Fruit fly (Drosophila melanogaster): Measurements from ENCODE around the gene ex.

ex gene

dm6 chr2L:435311-435806 is 4.3 kb downstream of the ex start (continued):
- TF ChIP-seq CG11695 (GFP tag; IDR thresholded peaks at IDR 0.05) (no peak), CG13424 (tag; optimal IDR thresholded peaks at IDR 0.05) (peak; percentile 34), crol (GFP tag; IDR thresholded peaks at IDR 0.05) (peak; percentile 55), H15 (GFP tag; IDR thresholded peaks at IDR 0.05) (no peak), CG17385 (GFP tag; optimal IDR thresholded peaks at IDR 0.05) (peak; percentile 13), CG15601 (tag; optimal IDR thresholded peaks at IDR 0.05) (peak; percentile 78), Asciz (GFP tag; optimal IDR thresholded peaks at IDR 0.05) (peak; percentile 34), CG16813 (GFP tag; IDR thresholded peaks at IDR 0.05; ENCODE audit: partially characterized antibody) (no peak), Meics (GFP tag; optimal IDR thresholded peaks at IDR 0.05) (no peak), Ssrp (tag; optimal IDR thresholded peaks at IDR 0.05) (peak; percentile 45), sens (GFP tag) (peak; percentile 67), kah (GFP tag; optimal IDR thresholded peaks at IDR 0.05) (no peak), hkb (optimal IDR thresholded peaks at IDR 0.05) (no peak), hkb (GFP tag; IDR thresholded peaks at IDR 0.05) (peak; percentile 33; the same call in 1 of the 2 replicates), kay (GFP tag; optimal IDR thresholded peaks at IDR 0.05) (no peak), Dfd (GFP tag; optimal IDR thresholded peaks at IDR 0.05) (no peak), dysf (GFP tag; IDR thresholded peaks at IDR 0.05) (peak; percentile 35; the same call in 1 of the 3 replicates), ato (GFP tag; IDR thresholded peaks at IDR 0.05; ENCODE audit: partially characterized antibody) (no peak), Ets65A (GFP tag) (peak; percentile 71), PHDP (tag; optimal IDR thresholded peaks at IDR 0.05) (peak; percentile 11), grn (GFP tag; optimal IDR thresholded peaks at IDR 0.05) (no peak), CG1792 (GFP tag; optimal IDR thresholded peaks at IDR 0.05) (no peak), CG10979 (tag; optimal IDR thresholded peaks at IDR 0.05) (peak; percentile 21), Sox100B (GFP tag; optimal IDR thresholded peaks at IDR 0.05) (peak; percentile 4), hbn (GFP tag; IDR thresholded peaks at IDR 0.05; ENCODE audit: partially characterized antibody) (no peak), tna (GFP tag; IDR thresholded peaks at IDR 0.05; ENCODE audit: partially characterized antibody) (no peak), CG11723 (GFP tag; optimal IDR thresholded peaks at IDR 0.05) (no peak), CG43689 (GFP tag; IDR thresholded peaks at IDR 0.05) (no peak), CG31441 (GFP tag; IDR thresholded peaks at IDR 0.05) (peak; percentile 62), stwl (tag; optimal IDR thresholded peaks at IDR 0.05) (no peak), GATAe (GFP tag; conservative IDR thresholded peaks at IDR 0.05) (no peak), trh (GFP tag; optimal IDR thresholded peaks at IDR 0.05) (no peak), wdn (GFP tag; IDR thresholded peaks at IDR 0.05) (no peak), inv (GFP tag; IDR thresholded peaks at IDR 0.05; ENCODE audit: partially characterized antibody) (no peak), unpg (GFP tag; optimal IDR thresholded peaks at IDR 0.05) (peak; percentile 46), CG6791 (GFP tag; IDR thresholded peaks at IDR 0.05; ENCODE audit: partially characterized antibody) (no peak), E2f2 (GFP tag; IDR thresholded peaks at IDR 0.05) (0 out of 2 replicates have a peak, but pooled peaks have one; percentile 16), seq (GFP tag; IDR thresholded peaks at IDR 0.05) (0 out of 2 replicates have a peak, but pooled peaks have one; percentile 12), az2 (GFP tag; optimal IDR thresholded peaks at IDR 0.05) (peak; percentile 17), CG32767 (GFP tag; IDR thresholded peaks at IDR 0.05) (0 out of 2 replicates have a peak, but pooled peaks have one; percentile 38), Dad (GFP tag; optimal IDR thresholded peaks at IDR 0.05) (no peak), CG9727 (GFP tag; optimal IDR thresholded peaks at IDR 0.05) (no peak), abd-A (tag; optimal IDR thresholded peaks at IDR 0.05) (no peak), so (GFP tag; IDR thresholded peaks at IDR 0.05) (0 out of 3 replicates have a peak, but pooled peaks have one; percentile 44), ap (GFP tag; IDR thresholded peaks at IDR 0.05) (0 out of 2 replicates have a peak, but pooled peaks have one; percentile 36), HHEX (GFP tag; optimal IDR thresholded peaks at IDR 0.05) (no peak), CTCF (GFP tag; optimal IDR thresholded peaks at IDR 0.05) (no peak), Stat92E (GFP tag; optimal IDR thresholded peaks at IDR 0.05) (no peak), CG2678 (tag; optimal IDR thresholded peaks at IDR 0.05) (peak; percentile 42), fd64A (GFP tag; optimal IDR thresholded peaks at IDR 0.05) (no peak), aop (GFP tag; IDR thresholded peaks at IDR 0.05) (no peak)
